Fruit fly (Drosophila melanogaster): ENCODE results near the gene Pink1.

Gene Pink1

DNA sequence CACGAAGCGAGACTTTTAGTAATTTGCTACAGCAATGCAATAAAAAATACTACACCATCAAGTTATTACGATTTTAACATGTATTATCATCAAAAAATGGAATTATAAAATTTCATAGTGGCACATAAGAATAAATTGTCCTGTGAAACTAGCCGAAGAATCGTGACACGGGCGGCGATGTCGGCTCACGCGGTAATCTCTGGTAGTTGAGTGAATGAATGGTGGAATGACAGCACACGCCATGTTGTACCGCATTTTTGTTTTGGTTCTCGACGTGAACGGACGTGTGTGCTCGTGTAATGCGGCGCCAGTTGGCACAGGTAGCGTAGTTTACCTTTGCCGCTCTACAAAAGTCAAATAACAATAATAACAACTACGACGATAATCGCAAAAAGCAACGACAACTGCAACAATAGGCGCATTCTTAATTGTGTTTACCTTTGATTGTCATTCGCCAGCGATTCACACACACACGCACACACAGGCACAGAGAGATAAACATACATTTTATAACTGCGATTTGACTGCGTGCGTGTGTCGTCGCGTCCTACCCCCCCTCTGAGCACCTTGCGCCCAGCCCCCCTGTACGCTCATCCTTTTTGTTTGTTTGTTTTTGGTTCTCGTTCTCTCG is 15.8 kb downstream of the Pink1 start, which contains the start of gene CG14441 (continued):
- TF ChIP-seq Ets96B (tag; optimal IDR thresholded peaks at IDR 0.05) (peak; percentile 37), CG6163 (GFP tag; IDR thresholded peaks at IDR 0.05) (peak; percentile 54; the same call in 1 of the 3 replicates), spab (GFP tag; optimal IDR thresholded peaks at IDR 0.05) (no peak), Lpt (GFP tag; optimal IDR thresholded peaks at IDR 0.05) (no peak), fkh (GFP tag; optimal IDR thresholded peaks at IDR 0.05) (peak; percentile 81), CG7368 (GFP tag; optimal IDR thresholded peaks at IDR 0.05) (peak; percentile 13), lz (GFP tag; optimal IDR thresholded peaks at IDR 0.05) (peak; percentile 38), Gug (GFP tag; IDR thresholded peaks at IDR 0.05) (no peak), CG8632 (GFP tag; optimal IDR thresholded peaks at IDR 0.05) (peak; percentile 52), achi (GFP tag; optimal IDR thresholded peaks at IDR 0.05) (peak; percentile 25), CG6792 (GFP tag; optimal IDR thresholded peaks at IDR 0.05) (peak; percentile 47), CG10669 (GFP tag; optimal IDR thresholded peaks at IDR 0.05) (peak; percentile 29), salr (GFP tag; optimal IDR thresholded peaks at IDR 0.05) (no peak), CG11902 (GFP tag; optimal IDR thresholded peaks at IDR 0.05) (no peak), CG3919 (GFP tag; optimal IDR thresholded peaks at IDR 0.05) (peak; percentile 61), acj6 (GFP tag; optimal IDR thresholded peaks at IDR 0.05) (no peak), CG16779 (tag; optimal IDR thresholded peaks at IDR 0.05) (peak; percentile 75), Eip75B (GFP tag; optimal IDR thresholded peaks at IDR 0.05) (peak; percentile 23), Sox15 (GFP tag; optimal IDR thresholded peaks at IDR 0.05) (no peak), CG4318 (GFP tag; optimal IDR thresholded peaks at IDR 0.05) (no peak), fd59A (GFP tag; optimal IDR thresholded peaks at IDR 0.05) (no peak), CG15336 (GFP tag; IDR thresholded peaks at IDR 0.05) (peak; percentile 68), CG6808 (GFP tag; optimal IDR thresholded peaks at IDR 0.05) (peak; percentile 58), Met (GFP tag; optimal IDR thresholded peaks at IDR 0.05) (peak; percentile 69), Hr4 (GFP tag; optimal IDR thresholded peaks at IDR 0.05) (peak; percentile 37), CG10631 (GFP tag; optimal IDR thresholded peaks at IDR 0.05) (peak; percentile 6), CG8319 (GFP tag; optimal IDR thresholded peaks at IDR 0.05) (no peak), CG9139 (GFP tag; optimal IDR thresholded peaks at IDR 0.05) (peak; percentile 70), Ets21C (GFP tag; optimal IDR thresholded peaks at IDR 0.05) (peak; percentile 17), ss (GFP tag; optimal IDR thresholded peaks at IDR 0.05) (peak; percentile 75 to 81), Eip78C (GFP tag) (peak; percentile 93), Blimp-1 (GFP tag; optimal IDR thresholded peaks at IDR 0.05) (no peak), fd85E (GFP tag; optimal IDR thresholded peaks at IDR 0.05) (no peak), eg (GFP tag; IDR thresholded peaks at IDR 0.05) (peak; percentile 32; the same call in 1 of the 3 replicates), cyc (GFP tag; optimal IDR thresholded peaks at IDR 0.05) (no peak)

DNA sequence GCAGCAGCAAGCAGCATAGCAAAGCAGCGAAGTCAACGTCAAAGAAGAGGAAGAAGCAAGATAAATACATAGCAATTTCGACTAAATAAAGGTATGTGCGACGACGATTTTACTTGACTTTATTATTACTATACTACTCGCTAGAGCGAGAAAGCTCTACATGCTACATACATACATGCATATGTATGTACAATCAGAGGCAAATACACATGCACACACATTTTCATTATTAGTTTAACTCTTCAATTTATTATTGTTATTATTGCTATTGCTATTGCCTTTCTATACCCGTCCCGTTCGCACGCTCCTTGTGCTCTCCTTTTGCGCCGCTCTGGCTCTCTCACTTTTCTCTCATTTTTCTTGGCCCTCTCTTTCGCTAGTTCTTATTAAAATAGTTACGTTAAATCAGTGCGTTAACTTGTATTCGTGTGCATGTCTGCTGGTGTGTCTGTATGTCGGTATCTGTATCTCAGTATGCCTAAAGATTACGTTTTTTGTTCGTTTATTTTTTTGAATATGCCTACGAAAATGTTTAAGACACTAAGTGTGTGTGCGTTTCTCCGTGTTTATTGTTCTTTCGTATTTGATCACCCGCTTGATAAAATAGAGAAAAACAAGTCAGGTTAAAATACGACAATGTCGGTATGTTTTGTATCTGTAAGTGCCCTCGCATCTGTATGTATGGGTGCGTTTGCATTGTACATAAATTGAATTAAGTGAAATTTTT is 16.8 kb downstream of the Pink1 start:
- no peak for TF ChIP-seq Eip75B (GFP tag; optimal IDR thresholded peaks at IDR 0.05)
- no peak for TF ChIP-seq CG15336 (GFP tag; IDR thresholded peaks at IDR 0.05)
- peak; percentile 80 for TF ChIP-seq fkh (GFP tag; optimal IDR thresholded peaks at IDR 0.05)

DNA sequence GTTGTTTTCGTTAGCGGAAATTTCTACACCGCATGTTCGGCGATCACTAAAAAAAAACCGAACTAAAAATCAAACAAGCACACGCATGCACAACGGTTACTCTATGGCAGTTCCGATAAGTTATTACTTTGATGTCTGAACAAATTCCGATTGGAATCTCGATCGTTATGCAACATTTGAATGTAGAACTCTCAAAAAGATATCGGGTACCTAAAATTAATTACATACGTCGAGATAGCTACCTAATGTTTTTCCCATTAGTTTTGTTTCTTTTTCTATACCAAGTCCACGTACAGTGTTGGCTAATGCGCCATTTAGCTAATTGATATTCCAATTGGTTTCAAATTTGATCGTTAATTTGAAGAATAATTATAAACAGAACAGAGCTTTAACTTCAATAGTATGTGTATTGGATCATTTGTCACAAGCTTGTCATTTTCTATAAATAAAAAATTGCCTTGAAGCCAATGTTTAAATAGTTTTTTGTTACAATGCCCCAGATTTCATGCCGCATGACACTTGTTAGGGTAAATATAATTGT is 17.5 kb downstream of the Pink1 start:
- no peak for TF ChIP-seq CG4318 (GFP tag; optimal IDR thresholded peaks at IDR 0.05)
- no peak for TF ChIP-seq CG7368 (GFP tag; optimal IDR thresholded peaks at IDR 0.05)
- no peak for TF ChIP-seq CG31627 (GFP tag; optimal IDR thresholded peaks at IDR 0.05)
- no peak for TF ChIP-seq CG9139 (GFP tag; optimal IDR thresholded peaks at IDR 0.05)
- TF ChIP-seq CG3919 (GFP tag; optimal IDR thresholded peaks at IDR 0.05): no peak
- no peak for TF ChIP-seq Eip93F (GFP tag; optimal IDR thresholded peaks at IDR 0.05)
- TF ChIP-seq CG32006 (GFP tag; optimal IDR thresholded peaks at IDR 0.05): no peak
- no peak for TF ChIP-seq Met (GFP tag; optimal IDR thresholded peaks at IDR 0.05)
- TF ChIP-seq CG8319 (GFP tag; optimal IDR thresholded peaks at IDR 0.05): no peak
- no peak for TF ChIP-seq CG11762 (GFP tag; optimal IDR thresholded peaks at IDR 0.05; ENCODE audit: insufficient read depth)
- TF ChIP-seq Blimp-1 (GFP tag; optimal IDR thresholded peaks at IDR 0.05): no peak
- TF ChIP-seq fd59A (GFP tag; optimal IDR thresholded peaks at IDR 0.05): no peak

All from whole organism, prepupa.